Fruit fly (Drosophila melanogaster) whole organism, adult: Measurements from ENCODE around the gene CG14963.

Source experiments
- CG12768 ChIP-seq: fragments of 200-800 bp; sonication (Bioruptor generic); optimal IDR thresholded peaks from 2 replicates; lab custom pipeline; 2017; ENCODE audit warnings: missing biosample characterization, missing genetic modification characterization, mild to moderate bottlenecking, moderate library complexity, missing genetic modification reagents
- CG1620 ChIP-seq: fragments of 200-800 bp; sonication (Bioruptor generic); optimal IDR thresholded peaks from 2 replicates; lab custom pipeline; 2016; ENCODE audit warnings: missing biosample characterization, missing genetic modification characterization
- CG5204 ChIP-seq: fragments of 200-800 bp; sonication (Bioruptor generic); optimal IDR thresholded peaks from 2 replicates; lab custom pipeline; 2016; ENCODE audit warnings: missing biosample characterization, missing genetic modification characterization
- CG7045 ChIP-seq: fragments of 200-800 bp; sonication (Bioruptor generic); optimal IDR thresholded peaks from 2 replicates; lab custom pipeline; 2017; ENCODE audit warnings: missing biosample characterization, mild to moderate bottlenecking, missing genetic modification characterization
- CG7101 ChIP-seq: fragments of 200-800 bp; sonication (Bioruptor generic); optimal IDR thresholded peaks from 2 replicates; lab custom pipeline; 2018; ENCODE audit warnings: missing biosample characterization, mild to moderate bottlenecking, missing genetic modification characterization, moderate library complexity
- Clk ChIP-seq: fragments of 200-800 bp; sonication (Bioruptor generic); optimal IDR thresholded peaks from 2 replicates; lab custom pipeline; 2017; ENCODE audit warnings: missing biosample characterization, missing genetic modification characterization
- Crg-1 ChIP-seq: fragments of 200-800 bp; sonication (Bioruptor generic); optimal IDR thresholded peaks from 2 replicates; lab custom pipeline; 2016; ENCODE audit warnings: missing biosample characterization, missing genetic modification characterization
- Hr96 ChIP-seq: fragments of 200-800 bp; sonication (Bioruptor generic); optimal IDR thresholded peaks from 2 replicates; lab custom pipeline; 2016; ENCODE audit warnings: missing biosample characterization, missing genetic modification characterization
- Mnt ChIP-seq: fragments of 200-800 bp; sonication (Bioruptor generic); optimal IDR thresholded peaks from 2 replicates; lab custom pipeline; 2016; ENCODE audit warnings: missing biosample characterization, mild to moderate bottlenecking, missing genetic modification characterization
- bab1 ChIP-seq: fragments of 200-800 bp; sonication (Bioruptor generic); optimal IDR thresholded peaks from 3 replicates; lab custom pipeline; 2019; ENCODE audit warnings: missing biosample characterization, mild to moderate bottlenecking, missing genetic modification characterization, moderate library complexity
- kay ChIP-seq: fragments of 200-800 bp; sonication (Bioruptor generic); peaks from one replicate; lab custom pipeline; 2016; ENCODE audit warnings: missing biosample characterization, missing genetic modification characterization, borderline replicate concordance
- ovo ChIP-seq: fragments of 200-800 bp; sonication (Bioruptor generic); optimal IDR thresholded peaks from 2 replicates; lab custom pipeline; 2016; ENCODE audit warnings: missing biosample characterization, missing genetic modification characterization
- pad ChIP-seq: fragments of 200-800 bp; sonication (Bioruptor generic); optimal IDR thresholded peaks from 3 replicates; lab custom pipeline; 2017; ENCODE audit warnings: missing biosample characterization, missing genetic modification characterization, mild to moderate bottlenecking, moderate library complexity, missing genetic modification reagents
- toe ChIP-seq: fragments of 200-800 bp; sonication (Bioruptor generic); optimal IDR thresholded peaks from 2 replicates; lab custom pipeline; 2016; ENCODE audit warnings: missing biosample characterization, missing genetic modification characterization

DNA sequence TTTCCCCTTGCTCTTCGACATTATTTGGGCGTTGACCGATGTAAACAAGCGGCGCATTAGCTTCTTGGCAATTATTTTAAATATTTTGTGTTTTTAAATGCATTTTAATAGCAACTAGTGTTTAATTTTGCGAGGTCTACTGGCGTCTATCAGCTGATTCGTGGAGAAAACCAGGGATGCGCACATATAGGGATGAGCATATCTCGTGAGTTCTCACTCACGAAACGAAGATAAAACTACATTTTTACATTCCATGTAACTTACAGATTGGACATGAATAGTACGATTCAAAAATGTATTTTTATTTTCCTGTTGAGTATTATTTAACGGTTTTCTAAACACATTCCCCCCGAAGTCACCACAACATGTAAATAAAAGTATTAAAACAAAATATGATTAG, 25.1 kb upstream of the CG14963 start, which contains the start of gene CG14966:
- TF ChIP-seq CG7045 (GFP tag; lab: Kevin White, UChicago): peak; percentile 5
- no peak for TF ChIP-seq kay
- TF ChIP-seq CG1620: peak; percentile 32
- no peak for TF ChIP-seq Clk
- no peak for TF ChIP-seq Hr96 (GFP tag; lab: Kevin White, UChicago)
- no peak for TF ChIP-seq CG5204 (GFP tag; lab: Kevin White, UChicago)
- TF ChIP-seq Crg-1: no peak
- peak; percentile 50 for TF ChIP-seq CG7101 (tag; lab: Kevin White, UChicago)
- peak; percentile 23 for TF ChIP-seq toe
- TF ChIP-seq pad (GFP tag; lab: Kevin White, UChicago): no peak
- peak; percentile 57 for TF ChIP-seq Mnt (GFP tag; lab: Kevin White, UChicago)
- TF ChIP-seq ovo: peak; percentile 54
- TF ChIP-seq bab1: peak; percentile 80
- TF ChIP-seq CG12768: no peak
